Fruit fly (Drosophila melanogaster) whole organism, pupa: ENCODE data around the gene CG4025.

Experiments used
- CG10348 ChIP-seq: fragments of 200-800 bp; sonication (Bioruptor generic); IDR thresholded peaks from 2 replicates; pipeline ENCODE4 v1.3.6; 2022; ENCODE audit warnings: missing biosample characterization, missing genetic modification characterization
- CG12605 ChIP-seq: fragments of 200-800 bp; sonication (Bioruptor generic); IDR thresholded peaks from 2 replicates; pipeline ENCODE4 v1.3.6; 2022; ENCODE audit warnings: missing biosample characterization, missing genetic modification characterization
- CG13204 ChIP-seq: fragments of 200-800 bp; sonication (Bioruptor generic); optimal IDR thresholded peaks from 2 replicates; lab custom pipeline; 2018; ENCODE audit warnings: missing biosample characterization, mild to moderate bottlenecking, missing genetic modification characterization, moderate library complexity
- CG14655 ChIP-seq: fragments of 200-800 bp; sonication (Bioruptor generic); optimal IDR thresholded peaks from 3 replicates; lab custom pipeline; 2017; ENCODE audit warnings: mild to moderate bottlenecking, missing biosample characterization, missing genetic modification reagents, missing genetic modification characterization
- CG15710 ChIP-seq: fragments of 200-800 bp; sonication (Bioruptor generic); optimal IDR thresholded peaks from 2 replicates; lab custom pipeline; 2018; ENCODE audit warnings: missing biosample characterization, mild to moderate bottlenecking, missing genetic modification characterization, moderate library complexity
- CG17806 ChIP-seq: fragments of 200-800 bp; sonication (Bioruptor generic); optimal IDR thresholded peaks from 2 replicates; lab custom pipeline; 2018; ENCODE audit warnings: missing biosample characterization, mild to moderate bottlenecking, missing genetic modification characterization, moderate library complexity
- CG32121 ChIP-seq: fragments of 200-800 bp; sonication (Bioruptor generic); IDR thresholded peaks from 2 replicates; pipeline ENCODE4 v1.3.6; 2022; ENCODE audit warnings: missing biosample characterization, missing genetic modification characterization
- CG34367 ChIP-seq: fragments of 200-800 bp; sonication (Bioruptor generic); optimal IDR thresholded peaks from 2 replicates; lab custom pipeline; 2018; ENCODE audit warnings: missing biosample characterization, mild to moderate bottlenecking, missing genetic modification characterization
- CG4496 ChIP-seq: fragments of 200-800 bp; sonication (Bioruptor generic); IDR thresholded peaks from 3 replicates; pipeline ENCODE4 v1.3.6; 2022; ENCODE audit warnings: missing biosample characterization, missing genetic modification characterization
- CG8159 ChIP-seq: fragments of 200-800 bp; sonication (Bioruptor generic); optimal IDR thresholded peaks from 3 replicates; lab custom pipeline; 2018; ENCODE audit warnings: missing biosample characterization, mild to moderate bottlenecking, missing genetic modification characterization, moderate library complexity
- CG8301 ChIP-seq: fragments of 200-800 bp; sonication (Bioruptor generic); optimal IDR thresholded peaks from 2 replicates; lab custom pipeline; 2018; ENCODE audit warnings: missing biosample characterization, mild to moderate bottlenecking, missing genetic modification characterization
- CG9948 ChIP-seq: fragments of 200-800 bp; sonication (Bioruptor generic); optimal IDR thresholded peaks from 2 replicates; lab custom pipeline; 2018; ENCODE audit warnings: missing biosample characterization, mild to moderate bottlenecking, missing genetic modification characterization, moderate library complexity
- D1 ChIP-seq: fragments of 200-800 bp; sonication (Bioruptor generic); optimal IDR thresholded peaks from 2 replicates; lab custom pipeline; 2018; ENCODE audit warnings: missing biosample characterization, mild to moderate bottlenecking, missing genetic modification characterization, moderate library complexity
- EcR ChIP-seq: fragments of 200-800 bp; sonication (Bioruptor generic); optimal IDR thresholded peaks from 3 replicates; lab custom pipeline; 2019; ENCODE audit warnings: missing biosample characterization, missing genetic modification characterization, mild to moderate bottlenecking, moderate library complexity, missing genetic modification reagents
- Ets98B ChIP-seq: fragments of 200-800 bp; sonication (Bioruptor generic); IDR thresholded peaks from 2 replicates; pipeline ENCODE4 v1.3.6; 2022; ENCODE audit warnings: missing biosample characterization, missing genetic modification characterization
- Pif1A ChIP-seq: fragments of 200-800 bp; sonication (Bioruptor generic); optimal IDR thresholded peaks from 3 replicates; lab custom pipeline; 2016; ENCODE audit warnings: missing biosample characterization, missing genetic modification characterization
- Pif1B ChIP-seq: fragments of 200-800 bp; sonication (Bioruptor generic); optimal IDR thresholded peaks from 3 replicates; lab custom pipeline; 2016; ENCODE audit warnings: missing biosample characterization, missing genetic modification characterization
- Snoo ChIP-seq: fragments of 200-800 bp; sonication (Bioruptor generic); optimal IDR thresholded peaks from 3 replicates; lab custom pipeline; 2017; ENCODE audit warnings: missing biosample characterization, mild to moderate bottlenecking, missing genetic modification characterization, inconsistent platforms
- fd96Ca ChIP-seq: fragments of 200-800 bp; sonication (Bioruptor generic); IDR thresholded peaks from 3 replicates; pipeline ENCODE4 v1.3.6; 2022; ENCODE audit warnings: missing biosample characterization, missing genetic modification characterization
- gl ChIP-seq: fragments of 200-800 bp; sonication (Bioruptor generic); optimal IDR thresholded peaks from 2 replicates; lab custom pipeline; 2018; ENCODE audit warnings: missing biosample characterization, mild to moderate bottlenecking, missing genetic modification characterization
- rn ChIP-seq: fragments of 200-800 bp; sonication (Bioruptor generic); IDR thresholded peaks from 2 replicates; pipeline ENCODE4 v1.3.6; 2022; ENCODE audit warnings: missing biosample characterization, missing genetic modification characterization

Gene CG4025

DNA sequence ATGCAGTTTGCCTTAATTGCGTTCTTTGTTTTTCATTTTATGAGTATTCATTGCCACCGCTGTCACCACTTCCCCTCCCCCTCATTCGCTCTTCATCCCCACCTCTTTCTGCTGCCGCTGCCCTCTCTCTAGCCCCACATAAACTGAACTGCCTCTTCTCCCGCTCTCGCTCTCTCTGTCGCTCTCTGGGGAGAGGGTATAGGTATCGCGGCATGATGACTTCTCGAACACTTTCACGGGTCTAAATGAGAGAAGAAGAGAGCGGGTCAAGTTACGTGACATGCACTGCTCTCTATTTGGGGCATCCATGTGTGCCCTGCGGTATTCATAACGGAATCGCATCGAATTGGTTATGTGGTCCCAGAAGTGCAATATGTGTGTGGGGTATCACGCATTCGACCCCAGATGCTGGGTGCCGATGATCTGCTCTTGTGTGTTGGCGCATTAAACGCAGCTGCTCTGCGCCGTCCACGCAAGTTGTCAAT, 7.0 kb downstream of the CG4025 start:
- TF ChIP-seq CG15710 (tag; lab: Kevin White, UChicago): peak; percentile 85
- peak; percentile 96 for TF ChIP-seq fd96Ca (GFP tag; lab: Robert Waterston, UW)
- TF ChIP-seq CG14655 (GFP tag; lab: Kevin White, UChicago): peak; percentile 90
- TF ChIP-seq Pif1B: peak; percentile 94
- TF ChIP-seq CG32121 (GFP tag; lab: Robert Waterston, UW): peak; percentile 94
- TF ChIP-seq CG10348 (GFP tag; lab: Robert Waterston, UW): peak; percentile 76
- peak; percentile 94 for TF ChIP-seq CG4496 (GFP tag; lab: Robert Waterston, UW)
- peak; percentile 81 for TF ChIP-seq CG34367
- peak; percentile 88 for TF ChIP-seq CG9948 (tag; lab: Kevin White, UChicago)
- peak; percentile 88 for TF ChIP-seq CG8301 (tag; lab: Kevin White, UChicago)
- peak; percentile 86 for TF ChIP-seq rn (GFP tag; lab: Robert Waterston, UW)
- peak; percentile 94 for TF ChIP-seq Pif1A (GFP tag; lab: Kevin White, UChicago)
- TF ChIP-seq Snoo (tag; lab: Kevin White, UChicago): peak; percentile 85
- peak; percentile 87 for TF ChIP-seq CG12605 (GFP tag; lab: Robert Waterston, UW)
- peak; percentile 7 for TF ChIP-seq D1
- peak; percentile 94 for TF ChIP-seq Ets98B (GFP tag; lab: Robert Waterston, UW)
- TF ChIP-seq gl (tag; lab: Kevin White, UChicago): peak; percentile 75
- peak; percentile 88 for TF ChIP-seq CG17806 (tag; lab: Kevin White, UChicago)
- TF ChIP-seq CG13204 (GFP tag; lab: Kevin White, UChicago): peak; percentile 64
- peak; percentile 93 for TF ChIP-seq EcR (GFP tag; lab: Kevin White, UChicago)
- peak; percentile 83 for TF ChIP-seq CG8159 (tag; lab: Kevin White, UChicago)

DNA sequence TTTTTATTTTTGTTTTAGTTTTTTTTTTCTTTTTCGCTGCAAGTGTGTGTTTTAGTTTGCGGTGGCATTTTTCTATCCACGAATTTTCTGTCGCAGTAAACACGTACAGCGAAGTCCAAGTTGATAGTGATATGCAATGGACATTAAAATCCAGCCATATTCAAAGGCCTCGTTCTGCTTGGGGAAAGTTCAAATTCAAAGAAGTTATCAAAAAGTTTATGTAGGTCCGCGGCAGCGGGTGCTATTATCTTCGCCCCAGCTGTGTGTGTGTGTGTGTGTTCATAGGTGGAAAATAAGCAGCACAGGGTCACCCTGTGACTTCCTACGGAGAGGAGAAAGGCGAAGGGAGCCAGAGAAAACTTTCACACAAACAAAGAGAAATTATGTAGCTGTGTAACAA, 10.7 kb downstream of the CG4025 start:
- TF ChIP-seq CG10348 (GFP tag; lab: Robert Waterston, UW): peak; percentile 59
- peak; percentile 89 for TF ChIP-seq fd96Ca (GFP tag; lab: Robert Waterston, UW)
- no peak for TF ChIP-seq CG8159 (tag; lab: Kevin White, UChicago)
- peak; percentile 89 for TF ChIP-seq Ets98B (GFP tag; lab: Robert Waterston, UW)
- TF ChIP-seq CG13204 (GFP tag; lab: Kevin White, UChicago): no peak
- peak; percentile 56 for TF ChIP-seq Pif1A (GFP tag; lab: Kevin White, UChicago)
- no peak for TF ChIP-seq gl (tag; lab: Kevin White, UChicago)
- TF ChIP-seq CG32121 (GFP tag; lab: Robert Waterston, UW): peak; percentile 84
- TF ChIP-seq Snoo (tag; lab: Kevin White, UChicago): no peak
- no peak for TF ChIP-seq EcR (GFP tag; lab: Kevin White, UChicago)
- peak; percentile 75 for TF ChIP-seq CG12605 (GFP tag; lab: Robert Waterston, UW)
- TF ChIP-seq CG14655 (GFP tag; lab: Kevin White, UChicago): peak; percentile 74
- peak; percentile 57 for TF ChIP-seq CG8301 (tag; lab: Kevin White, UChicago)
- no peak for TF ChIP-seq CG9948 (tag; lab: Kevin White, UChicago)
- TF ChIP-seq CG4496 (GFP tag; lab: Robert Waterston, UW): peak; percentile 92
- no peak for TF ChIP-seq CG34367
- 0 out of 2 replicates have a peak, but pooled peaks have one; percentile 48 for TF ChIP-seq rn (GFP tag; lab: Robert Waterston, UW)
- peak; percentile 32 for TF ChIP-seq Pif1B

DNA sequence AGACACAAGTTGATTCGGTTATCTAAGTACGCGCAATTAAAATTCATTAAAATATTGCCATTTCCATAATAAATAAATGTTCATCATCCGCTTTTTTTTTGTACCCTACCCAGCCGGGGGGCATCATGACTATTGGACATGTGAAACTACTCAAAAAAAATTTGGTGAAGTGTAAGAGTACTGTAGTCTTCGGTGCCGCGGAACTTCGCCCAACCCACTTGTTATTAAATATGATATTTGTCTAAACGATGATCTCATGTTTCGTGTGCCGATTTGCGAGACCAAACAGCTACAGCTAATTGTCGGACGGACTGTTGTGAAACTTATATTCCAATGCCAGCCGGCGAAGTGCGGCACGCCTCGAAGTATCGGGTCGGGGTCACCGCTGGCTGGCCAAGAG, 12.0 kb downstream of the CG4025 start:
- no peak for TF ChIP-seq Snoo (tag; lab: Kevin White, UChicago)
- 0 out of 2 replicates have a peak, but pooled peaks have one; percentile 7 for TF ChIP-seq Ets98B (GFP tag; lab: Robert Waterston, UW)
- TF ChIP-seq, all 21 proteins: peak for 1

DNA sequence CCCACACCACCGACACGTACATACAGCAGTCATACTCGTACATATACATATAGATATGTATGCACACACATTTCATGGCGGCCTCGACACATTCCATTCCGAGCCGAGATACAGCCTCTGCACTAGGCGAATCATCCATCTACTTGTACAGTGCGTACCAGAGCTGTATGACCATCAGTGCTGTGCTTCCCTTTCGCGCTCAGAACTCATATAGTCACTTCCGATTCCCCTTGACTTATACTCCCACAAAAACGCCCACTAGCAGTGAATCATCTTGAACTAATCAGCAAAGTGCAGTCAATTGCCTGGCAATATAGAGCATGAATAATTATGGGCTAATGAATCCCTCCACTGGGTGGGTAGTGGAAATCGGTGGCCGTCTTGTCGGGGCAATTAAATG, 13.0 kb downstream of the CG4025 start:
- TF ChIP-seq CG9948 (tag; lab: Kevin White, UChicago): no peak
- TF ChIP-seq CG8159 (tag; lab: Kevin White, UChicago): peak; percentile 33
- peak; percentile 35 for TF ChIP-seq CG14655 (GFP tag; lab: Kevin White, UChicago)
- no peak for TF ChIP-seq CG13204 (GFP tag; lab: Kevin White, UChicago)
- TF ChIP-seq CG8301 (tag; lab: Kevin White, UChicago): peak; percentile 31

DNA sequence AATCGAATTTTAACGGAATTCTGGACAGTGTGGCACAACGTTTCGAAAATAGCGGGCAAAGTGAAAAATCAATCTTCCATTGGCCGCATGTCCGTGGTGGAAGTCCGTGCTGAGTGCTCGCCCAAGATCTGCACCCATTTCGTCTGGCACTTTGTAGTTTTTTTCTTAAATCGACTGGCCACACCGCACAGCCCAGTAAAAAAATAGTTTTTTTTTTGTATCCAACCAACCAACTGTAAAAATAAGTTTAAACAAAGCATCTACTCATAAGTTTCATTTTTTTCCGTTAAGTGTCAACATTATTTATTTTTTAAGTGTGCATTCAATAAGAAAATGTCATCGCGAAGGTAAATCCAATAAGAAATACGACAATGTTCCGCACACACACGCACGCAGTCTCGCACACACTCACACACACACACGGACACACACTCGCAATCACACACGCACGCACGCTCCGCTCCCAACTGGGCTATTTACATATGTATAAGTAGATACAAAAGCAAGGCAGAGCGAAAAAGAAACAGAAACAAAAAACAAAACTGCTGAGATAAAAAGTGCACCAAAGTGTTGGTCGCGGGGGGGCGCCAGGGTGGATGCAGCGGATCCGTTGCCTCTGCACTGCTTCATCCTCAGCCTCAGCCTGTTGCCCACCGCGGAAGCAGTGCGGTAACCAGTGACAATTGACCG, 17.5 kb downstream of the CG4025 start, which contains the start of gene csw:
Gene csw (plus strand): TSS at position 163 of the 690 bp plus-strand sequence.
- TF ChIP-seq CG4496 (GFP tag; lab: Robert Waterston, UW) (peak; percentile 96), CG17806 (tag; lab: Kevin White, UChicago) (peak; percentile 76), CG15710 (tag; lab: Kevin White, UChicago) (peak; percentile 85), EcR (GFP tag; lab: Kevin White, UChicago) (peak; percentile 70), gl (tag; lab: Kevin White, UChicago) (peak; percentile 98), CG13204 (GFP tag; lab: Kevin White, UChicago) (peak; percentile 93), rn (GFP tag; lab: Robert Waterston, UW) (peak; percentile 81), CG8301 (tag; lab: Kevin White, UChicago) (peak; percentile 66), CG32121 (GFP tag; lab: Robert Waterston, UW) (peak; percentile 84), D1 (peak; percentile 23), CG14655 (GFP tag; lab: Kevin White, UChicago) (peak; percentile 82), Pif1A (GFP tag; lab: Kevin White, UChicago) (peak; percentile 92), CG9948 (tag; lab: Kevin White, UChicago) (peak; percentile 65), CG12605 (GFP tag; lab: Robert Waterston, UW) (peak; percentile 94), fd96Ca (GFP tag; lab: Robert Waterston, UW) (peak; percentile 85), Ets98B (GFP tag; lab: Robert Waterston, UW) (peak; percentile 84), Snoo (tag; lab: Kevin White, UChicago) (peak; percentile 74), CG34367 (peak; percentile 93), CG10348 (GFP tag; lab: Robert Waterston, UW) (no peak), Pif1B (peak; percentile 77), CG8159 (tag; lab: Kevin White, UChicago) (peak; percentile 85)
